Fruit fly (Drosophila melanogaster) whole organism, pupa: Measurements from ENCODE around the gene CG7367.

Experiments
- CG10348 ChIP-seq: fragments of 200-800 bp; sonication (Bioruptor generic); IDR thresholded peaks from 2 replicates; pipeline ENCODE4 v1.3.6; 2022; ENCODE audit warnings: missing biosample characterization, missing genetic modification characterization
- CG12605 ChIP-seq: fragments of 200-800 bp; sonication (Bioruptor generic); IDR thresholded peaks from 2 replicates; pipeline ENCODE4 v1.3.6; 2022; ENCODE audit warnings: missing biosample characterization, missing genetic modification characterization
- CG13204 ChIP-seq: fragments of 200-800 bp; sonication (Bioruptor generic); optimal IDR thresholded peaks from 2 replicates; lab custom pipeline; 2018; ENCODE audit warnings: missing biosample characterization, mild to moderate bottlenecking, missing genetic modification characterization, moderate library complexity
- CG14655 ChIP-seq: fragments of 200-800 bp; sonication (Bioruptor generic); optimal IDR thresholded peaks from 3 replicates; lab custom pipeline; 2017; ENCODE audit warnings: mild to moderate bottlenecking, missing biosample characterization, missing genetic modification reagents, missing genetic modification characterization
- CG15710 ChIP-seq: fragments of 200-800 bp; sonication (Bioruptor generic); optimal IDR thresholded peaks from 2 replicates; lab custom pipeline; 2018; ENCODE audit warnings: missing biosample characterization, mild to moderate bottlenecking, missing genetic modification characterization, moderate library complexity
- CG17806 ChIP-seq: fragments of 200-800 bp; sonication (Bioruptor generic); optimal IDR thresholded peaks from 2 replicates; lab custom pipeline; 2018; ENCODE audit warnings: missing biosample characterization, mild to moderate bottlenecking, missing genetic modification characterization, moderate library complexity
- CG32121 ChIP-seq: fragments of 200-800 bp; sonication (Bioruptor generic); IDR thresholded peaks from 2 replicates; pipeline ENCODE4 v1.3.6; 2022; ENCODE audit warnings: missing biosample characterization, missing genetic modification characterization
- CG34367 ChIP-seq: fragments of 200-800 bp; sonication (Bioruptor generic); optimal IDR thresholded peaks from 2 replicates; lab custom pipeline; 2018; ENCODE audit warnings: missing biosample characterization, mild to moderate bottlenecking, missing genetic modification characterization
- CG4496 ChIP-seq: fragments of 200-800 bp; sonication (Bioruptor generic); IDR thresholded peaks from 3 replicates; pipeline ENCODE4 v1.3.6; 2022; ENCODE audit warnings: missing biosample characterization, missing genetic modification characterization
- CG8159 ChIP-seq: fragments of 200-800 bp; sonication (Bioruptor generic); optimal IDR thresholded peaks from 3 replicates; lab custom pipeline; 2018; ENCODE audit warnings: missing biosample characterization, mild to moderate bottlenecking, missing genetic modification characterization, moderate library complexity
- CG8301 ChIP-seq: fragments of 200-800 bp; sonication (Bioruptor generic); optimal IDR thresholded peaks from 2 replicates; lab custom pipeline; 2018; ENCODE audit warnings: missing biosample characterization, mild to moderate bottlenecking, missing genetic modification characterization
- CG9948 ChIP-seq: fragments of 200-800 bp; sonication (Bioruptor generic); optimal IDR thresholded peaks from 2 replicates; lab custom pipeline; 2018; ENCODE audit warnings: missing biosample characterization, mild to moderate bottlenecking, missing genetic modification characterization, moderate library complexity
- D1 ChIP-seq: fragments of 200-800 bp; sonication (Bioruptor generic); optimal IDR thresholded peaks from 2 replicates; lab custom pipeline; 2018; ENCODE audit warnings: missing biosample characterization, mild to moderate bottlenecking, missing genetic modification characterization, moderate library complexity
- EcR ChIP-seq: fragments of 200-800 bp; sonication (Bioruptor generic); optimal IDR thresholded peaks from 3 replicates; lab custom pipeline; 2019; ENCODE audit warnings: missing biosample characterization, missing genetic modification characterization, mild to moderate bottlenecking, moderate library complexity, missing genetic modification reagents
- Ets98B ChIP-seq: fragments of 200-800 bp; sonication (Bioruptor generic); IDR thresholded peaks from 2 replicates; pipeline ENCODE4 v1.3.6; 2022; ENCODE audit warnings: missing biosample characterization, missing genetic modification characterization
- Pif1A ChIP-seq: fragments of 200-800 bp; sonication (Bioruptor generic); optimal IDR thresholded peaks from 3 replicates; lab custom pipeline; 2016; ENCODE audit warnings: missing biosample characterization, missing genetic modification characterization
- Pif1B ChIP-seq: fragments of 200-800 bp; sonication (Bioruptor generic); optimal IDR thresholded peaks from 3 replicates; lab custom pipeline; 2016; ENCODE audit warnings: missing biosample characterization, missing genetic modification characterization
- Snoo ChIP-seq: fragments of 200-800 bp; sonication (Bioruptor generic); optimal IDR thresholded peaks from 3 replicates; lab custom pipeline; 2017; ENCODE audit warnings: missing biosample characterization, mild to moderate bottlenecking, missing genetic modification characterization, inconsistent platforms
- fd96Ca ChIP-seq: fragments of 200-800 bp; sonication (Bioruptor generic); IDR thresholded peaks from 3 replicates; pipeline ENCODE4 v1.3.6; 2022; ENCODE audit warnings: missing biosample characterization, missing genetic modification characterization
- gl ChIP-seq: fragments of 200-800 bp; sonication (Bioruptor generic); optimal IDR thresholded peaks from 2 replicates; lab custom pipeline; 2018; ENCODE audit warnings: missing biosample characterization, mild to moderate bottlenecking, missing genetic modification characterization
- rn ChIP-seq: fragments of 200-800 bp; sonication (Bioruptor generic); IDR thresholded peaks from 2 replicates; pipeline ENCODE4 v1.3.6; 2022; ENCODE audit warnings: missing biosample characterization, missing genetic modification characterization

Gene CG7367

DNA sequence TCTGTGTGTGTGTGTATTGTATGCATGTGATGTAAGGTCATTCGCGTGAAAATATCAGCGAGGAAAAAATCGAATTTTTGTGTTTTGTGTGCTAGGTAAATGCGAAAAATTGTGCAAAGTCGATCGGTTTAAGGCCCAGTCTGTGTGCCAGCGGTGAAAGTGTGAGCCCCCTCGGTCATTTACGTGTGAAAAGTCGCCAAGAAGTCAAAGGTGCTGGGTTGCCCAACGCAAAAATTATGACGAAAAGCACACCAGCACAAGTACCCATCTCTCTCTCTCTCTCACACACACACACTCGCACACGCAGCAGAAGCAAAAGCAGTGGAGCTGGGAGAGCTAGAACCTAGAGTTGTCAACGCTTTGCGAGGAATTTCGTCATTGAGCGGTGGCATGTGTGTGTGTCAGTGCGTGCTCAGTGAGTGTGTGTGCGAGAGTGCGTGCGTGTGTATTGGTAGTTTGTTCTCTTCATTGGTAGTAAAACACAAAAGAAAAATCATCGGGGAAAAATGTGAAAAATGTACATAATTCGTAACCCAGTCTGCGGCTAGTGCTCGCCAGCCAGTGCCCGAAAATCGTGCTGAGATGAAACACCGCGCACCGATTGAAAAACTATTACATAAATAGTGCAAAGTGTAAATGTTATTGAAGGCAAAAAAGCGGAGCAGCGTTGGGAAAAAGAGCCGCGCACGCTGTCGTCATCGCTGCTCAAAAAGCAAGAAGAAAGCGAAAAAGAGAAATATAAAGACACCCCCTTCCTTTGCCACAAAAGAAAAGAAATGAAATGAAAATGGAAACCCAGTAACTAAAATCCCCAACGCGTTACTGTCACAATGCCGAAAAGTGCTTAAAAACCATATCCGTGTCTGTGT lies 44.1 kb upstream of the CG7367 start:
- TF ChIP-seq CG13204, result peak; percentile 18
- TF ChIP-seq D1 (tag; lab: Kevin White, UChicago), result no peak
- TF ChIP-seq CG12605 (GFP tag; lab: Robert Waterston, UW), result peak; percentile 16; the same call in 1 of the 2 replicates
- no peak for TF ChIP-seq CG14655 (GFP tag; lab: Kevin White, UChicago)
- TF ChIP-seq CG34367 (tag; lab: Kevin White, UChicago), result peak; percentile 23
- TF ChIP-seq Ets98B (GFP tag; lab: Robert Waterston, UW), result peak; percentile 57
- no peak for TF ChIP-seq gl (tag; lab: Kevin White, UChicago)
- no peak; the same call in 2 of the 3 replicates for TF ChIP-seq fd96Ca (GFP tag; lab: Robert Waterston, UW)
- no peak for TF ChIP-seq Snoo (tag; lab: Kevin White, UChicago)
- no peak for TF ChIP-seq CG4496
- TF ChIP-seq CG8159 (tag; lab: Kevin White, UChicago), result no peak
- no peak for TF ChIP-seq CG10348 (GFP tag; lab: Robert Waterston, UW)
- no peak for TF ChIP-seq Pif1B (GFP tag; lab: Kevin White, UChicago)
- no peak for TF ChIP-seq Pif1A (GFP tag; lab: Kevin White, UChicago)
- peak; percentile 86 for TF ChIP-seq EcR (GFP tag; lab: Kevin White, UChicago)

DNA sequence CACCGCTTCAGTTG lies 43.6 kb upstream of the CG7367 start, which contains the start of gene Bsg:
TSS of gene Bsg (plus strand) at position 8 of the 14 bp plus-strand sequence.
- TF ChIP-seq D1 (tag; lab: Kevin White, UChicago) (no peak), Snoo (tag; lab: Kevin White, UChicago) (no peak), CG15710 (tag; lab: Kevin White, UChicago) (no peak), EcR (GFP tag; lab: Kevin White, UChicago) (no peak), CG32121 (GFP tag; lab: Robert Waterston, UW) (no peak), CG12605 (GFP tag; lab: Robert Waterston, UW) (no peak), CG8301 (tag; lab: Kevin White, UChicago) (no peak), fd96Ca (GFP tag; lab: Robert Waterston, UW) (no peak), CG9948 (tag; lab: Kevin White, UChicago) (no peak), CG10348 (GFP tag; lab: Robert Waterston, UW) (no peak), Pif1B (GFP tag; lab: Kevin White, UChicago) (no peak)

DNA sequence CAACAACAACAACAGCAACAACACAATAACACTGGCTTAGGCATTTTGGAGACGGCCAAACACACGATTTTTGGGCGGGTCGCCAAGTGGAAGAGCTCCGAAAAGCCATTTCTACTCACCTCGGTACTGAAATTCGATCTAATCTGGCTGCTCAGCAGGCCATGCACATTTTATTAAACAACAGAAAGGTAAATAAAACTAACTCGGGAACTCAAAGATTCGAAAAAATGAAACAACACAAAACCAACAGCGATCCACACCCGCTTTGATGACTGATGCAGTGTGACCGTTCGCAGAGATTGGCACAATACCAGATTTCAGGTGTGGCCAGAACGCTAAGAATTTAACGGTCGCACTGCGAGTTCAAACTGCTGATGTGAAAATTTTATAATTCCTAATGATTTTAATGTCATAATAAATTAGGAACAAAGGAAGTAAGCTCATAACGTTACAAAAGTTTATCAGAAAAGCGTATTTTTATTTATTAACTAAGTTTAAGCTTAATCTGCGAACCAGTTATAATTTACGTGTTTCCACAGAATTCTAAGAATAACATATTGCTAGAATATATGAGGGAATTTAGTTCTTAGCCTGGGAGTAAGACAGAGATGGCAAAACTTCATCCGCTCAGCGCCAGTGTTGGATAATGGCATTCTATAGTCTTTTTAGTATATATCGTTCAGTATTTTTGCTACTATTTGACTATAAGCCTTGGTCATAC lies 43.3 kb upstream of the CG7367 start, which contains the start of gene Mcr:
TSS of gene Mcr (minus strand) at position 291 of the 721 bp plus-strand sequence.
- TF ChIP-seq CG8159 (tag; lab: Kevin White, UChicago) (no peak), EcR (GFP tag; lab: Kevin White, UChicago) (peak; percentile 10), CG34367 (tag; lab: Kevin White, UChicago) (no peak), Pif1A (GFP tag; lab: Kevin White, UChicago) (no peak), CG17806 (tag; lab: Kevin White, UChicago) (no peak), CG14655 (GFP tag; lab: Kevin White, UChicago) (no peak)
- TF ChIP-seq, all 21 proteins: peak for 1

DNA sequence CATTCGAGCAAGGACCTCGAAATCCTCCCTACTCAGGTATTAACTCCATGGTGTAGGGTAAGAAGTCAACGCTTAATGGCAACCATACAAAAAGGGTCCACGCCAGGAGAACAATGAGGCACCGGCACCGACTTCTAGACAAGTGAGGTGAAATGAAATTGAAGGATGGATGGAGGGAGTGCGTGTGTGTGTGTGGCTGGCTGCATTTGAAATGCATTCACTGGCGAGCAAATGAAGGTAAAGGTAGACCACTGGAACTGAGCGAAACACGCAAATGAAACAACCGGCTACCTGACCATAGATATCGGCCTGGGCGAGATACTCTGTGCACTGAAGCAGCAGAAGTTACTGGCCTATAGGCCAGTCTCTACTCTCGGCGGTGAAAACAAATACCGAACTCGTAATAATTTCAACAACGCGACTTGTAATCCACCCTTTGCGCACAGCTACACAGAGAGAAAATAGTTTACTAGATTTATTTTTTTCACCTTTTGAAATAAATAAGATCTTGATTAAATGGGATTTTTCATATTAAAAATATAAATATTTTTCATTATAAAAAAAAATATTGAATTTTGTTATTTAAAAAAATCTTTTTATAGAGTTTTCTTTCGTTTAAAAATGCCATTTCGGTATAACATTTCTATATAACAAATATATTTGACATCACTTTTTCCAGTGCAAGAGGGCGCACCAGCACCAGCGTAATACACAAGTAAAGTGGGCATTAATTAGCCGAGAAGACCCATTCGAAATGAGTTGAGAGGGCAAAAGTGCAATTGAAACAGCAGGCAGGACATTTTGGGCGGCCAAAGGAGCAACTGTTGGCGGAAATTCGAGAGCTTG lies 42.3 kb upstream of the CG7367 start:
- TF ChIP-seq CG34367 (tag; lab: Kevin White, UChicago) (peak; percentile 72), gl (tag; lab: Kevin White, UChicago) (no peak), CG17806 (tag; lab: Kevin White, UChicago) (peak; percentile 63), Ets98B (GFP tag; lab: Robert Waterston, UW) (no peak), CG12605 (GFP tag; lab: Robert Waterston, UW) (peak; percentile 81), CG10348 (GFP tag; lab: Robert Waterston, UW) (0 out of 2 replicates have a peak, but pooled peaks have one; percentile 29), EcR (GFP tag; lab: Kevin White, UChicago) (no peak), Pif1A (GFP tag; lab: Kevin White, UChicago) (no peak), rn (GFP tag; lab: Robert Waterston, UW) (no peak), CG32121 (GFP tag; lab: Robert Waterston, UW) (no peak; the same call in 1 of the 2 replicates), fd96Ca (GFP tag; lab: Robert Waterston, UW) (no peak), Pif1B (GFP tag; lab: Kevin White, UChicago) (no peak), D1 (tag; lab: Kevin White, UChicago) (peak; percentile 54), CG15710 (tag; lab: Kevin White, UChicago) (peak; percentile 84), CG4496 (no peak), Snoo (tag; lab: Kevin White, UChicago) (peak; percentile 74), CG8159 (tag; lab: Kevin White, UChicago) (no peak), CG9948 (tag; lab: Kevin White, UChicago) (peak; percentile 80), CG8301 (tag; lab: Kevin White, UChicago) (no peak), CG14655 (GFP tag; lab: Kevin White, UChicago) (no peak), CG13204 (no peak)

DNA sequence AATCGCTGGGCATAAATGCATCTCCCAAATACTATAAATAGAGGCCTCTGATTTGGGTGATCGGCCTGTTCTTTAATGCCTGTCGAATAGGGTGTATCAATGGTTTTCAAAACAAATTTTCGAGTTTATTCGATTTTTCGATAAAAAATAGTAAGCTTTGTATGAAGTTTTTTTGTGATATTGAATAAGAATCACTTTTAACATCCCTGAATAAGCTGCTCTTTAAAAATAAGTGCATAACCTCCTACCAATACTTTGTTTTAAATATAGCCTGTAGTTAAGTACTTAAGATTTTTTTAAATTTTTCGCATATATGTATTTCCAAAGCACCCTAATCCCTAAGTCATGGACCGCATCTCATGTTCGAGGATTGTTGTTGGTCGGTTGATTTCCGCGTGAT lies 41.1 kb upstream of the CG7367 start:
- TF ChIP-seq CG8159 (tag; lab: Kevin White, UChicago) (no peak), CG12605 (GFP tag; lab: Robert Waterston, UW) (0 out of 2 replicates have a peak, but pooled peaks have one; percentile 12)
